Worm (Caenorhabditis elegans) whole organism, L4/young adult: ENCODE data around the gene cyc-2.1.

Source experiments
- W03F9.2 ChIP-seq: fragments of 150-350 bp; optimal IDR thresholded peaks from 2 replicates; lab custom pipeline; 2014; ENCODE audit warnings: missing biosample characterization, missing genetic modification characterization
- dao-5 ChIP-seq: sonication (generic microtip); optimal IDR thresholded peaks from 2 replicates; lab custom pipeline; 2016; ENCODE audit warnings: missing genotype, missing genetic modification characterization, moderate library complexity, missing compliant biosample characterization
- him-1 ChIP-seq: sonication (generic microtip); optimal IDR thresholded peaks from 2 replicates; lab custom pipeline; 2016; ENCODE audit warnings: missing genotype, missing genetic modification reagents, missing genetic modification characterization, missing compliant biosample characterization

DNA sequence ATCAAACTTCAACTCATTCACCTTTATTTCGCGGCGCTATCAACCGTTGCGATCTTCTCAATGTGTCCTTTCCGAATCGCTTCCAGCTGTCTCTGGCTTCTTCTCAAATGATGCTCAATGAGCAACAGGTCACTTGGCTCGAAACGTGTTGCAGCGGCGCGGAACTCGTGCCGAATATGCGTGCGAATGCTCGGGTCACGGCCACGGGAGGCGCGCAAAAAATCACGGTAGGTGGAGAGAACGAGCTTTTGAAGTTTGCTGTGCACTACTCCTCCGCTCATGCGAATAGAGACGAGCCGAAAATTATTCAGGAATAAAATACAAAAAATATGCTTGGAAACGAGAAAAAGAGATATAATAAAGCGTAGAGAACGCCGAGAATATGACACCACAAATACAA, 38.4 kb downstream of the cyc-2.1 start, which contains the start of gene cif-1:
- TF ChIP-seq dao-5 (no peak), him-1 (no peak), W03F9.2 (tag; lab: Kevin White, UChicago) (no peak)
